Fruit fly (Drosophila melanogaster): Measurements from ENCODE around the gene nmd.

Gene nmd

DNA sequence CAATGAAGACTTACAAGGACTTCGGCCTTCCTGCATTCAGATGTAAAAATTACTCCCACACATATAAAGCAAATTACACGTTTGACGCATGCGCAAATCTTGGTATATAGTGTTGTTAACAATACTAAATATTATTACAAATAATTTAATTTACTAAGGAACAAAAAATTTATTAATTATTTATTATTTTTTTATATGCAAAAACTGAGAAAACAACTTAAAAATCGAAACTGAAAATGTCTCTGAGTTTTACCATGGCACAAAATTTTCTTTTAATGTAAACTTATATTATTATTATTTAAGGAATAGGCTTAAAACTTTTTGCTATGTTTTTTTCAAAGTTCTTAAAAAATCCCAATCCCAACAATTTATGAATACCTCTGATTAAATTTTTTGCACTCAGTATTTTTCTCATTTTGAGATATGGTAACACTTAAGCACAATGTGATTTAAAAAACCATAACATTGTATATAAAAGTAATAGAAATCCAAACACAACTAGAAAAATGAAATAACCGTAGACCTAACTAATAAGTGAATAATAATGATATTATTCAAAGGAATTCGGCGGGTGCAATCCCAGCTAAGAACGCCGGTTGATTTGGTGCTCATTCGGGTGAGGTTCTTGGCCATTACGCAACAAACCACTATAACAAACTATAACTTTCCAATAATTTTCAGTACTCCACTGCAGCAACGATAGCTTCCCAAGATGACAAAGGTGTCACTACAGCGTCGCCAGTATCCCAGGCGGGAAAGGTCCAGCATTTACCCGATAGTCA, 27.5 kb upstream of the nmd start, which contains the start of the genes Schip1 and Cox10 (continued):
- TF ChIP-seq CG13296 (GFP tag; optimal IDR thresholded peaks at IDR 0.05) (no peak), crp (GFP tag; optimal IDR thresholded peaks at IDR 0.05) (no peak), HLH4C (GFP tag; IDR thresholded peaks at IDR 0.05; ENCODE audit: partially characterized antibody) (no peak), hth (optimal IDR thresholded peaks at IDR 0.05) (no peak), MESR4 (GFP tag; optimal IDR thresholded peaks at IDR 0.05) (peak; percentile 68), CG34376 (GFP tag; optimal IDR thresholded peaks at IDR 0.05) (no peak), esg (GFP tag; conservative IDR thresholded peaks at IDR 0.05) (no peak), slou (GFP tag; optimal IDR thresholded peaks at IDR 0.05) (no peak), wdn (GFP tag; IDR thresholded peaks at IDR 0.05) (no peak), Meics (GFP tag; optimal IDR thresholded peaks at IDR 0.05) (no peak), CG8089 (GFP tag; optimal IDR thresholded peaks at IDR 0.05) (no peak), Myb (GFP tag; optimal IDR thresholded peaks at IDR 0.05) (no peak), sim (GFP tag; IDR thresholded peaks at IDR 0.05) (no peak), az2 (GFP tag; optimal IDR thresholded peaks at IDR 0.05) (no peak), zen (tag; optimal IDR thresholded peaks at IDR 0.05) (no peak), phol (tag; optimal IDR thresholded peaks at IDR 0.05) (peak; percentile 20), BEAF-32 (GFP tag; optimal IDR thresholded peaks at IDR 0.05) (no peak), PHDP (tag; optimal IDR thresholded peaks at IDR 0.05) (peak; percentile 43), peb (GFP tag; IDR thresholded peaks at IDR 0.05) (no peak), CG6791 (GFP tag; IDR thresholded peaks at IDR 0.05; ENCODE audit: partially characterized antibody) (no peak), CG12391 (tag; optimal IDR thresholded peaks at IDR 0.05) (peak; percentile 72), nerfin-2 (GFP tag; IDR thresholded peaks at IDR 0.05; ENCODE audit: partially characterized antibody) (no peak), exex (tag; optimal IDR thresholded peaks at IDR 0.05) (no peak), Rfx (GFP tag; IDR thresholded peaks at IDR 0.05) (no peak), CG17361 (GFP tag; IDR thresholded peaks at IDR 0.05) (peak; percentile 26; the same call in 1 of the 3 replicates), CG15601 (tag; optimal IDR thresholded peaks at IDR 0.05) (peak; percentile 23), CG3281 (GFP tag; optimal IDR thresholded peaks at IDR 0.05) (no peak), Ravus (GFP tag; IDR thresholded peaks at IDR 0.05) (no peak), lab (GFP tag; optimal IDR thresholded peaks at IDR 0.05) (no peak), Max (GFP tag; optimal IDR thresholded peaks at IDR 0.05) (no peak), Hmx (GFP tag; optimal IDR thresholded peaks at IDR 0.05) (no peak), btn (GFP tag; optimal IDR thresholded peaks at IDR 0.05) (no peak), CG14860 (GFP tag; IDR thresholded peaks at IDR 0.05; ENCODE audit: partially characterized antibody) (no peak), dm (GFP tag; optimal IDR thresholded peaks at IDR 0.05) (no peak), dati (GFP tag; IDR thresholded peaks at IDR 0.05) (no peak), CG4282 (GFP tag; optimal IDR thresholded peaks at IDR 0.05) (no peak), fru (optimal IDR thresholded peaks at IDR 0.05) (no peak), jing (GFP tag; optimal IDR thresholded peaks at IDR 0.05) (no peak), D19B (GFP tag; optimal IDR thresholded peaks at IDR 0.05) (no peak), Dbx (GFP tag; IDR thresholded peaks at IDR 0.05) (no peak), ttk (GFP tag; IDR thresholded peaks at IDR 0.05) (no peak), ap (GFP tag; IDR thresholded peaks at IDR 0.05) (no peak), Trl (optimal IDR thresholded peaks at IDR 0.05) (no peak), Trl (GFP tag; optimal IDR thresholded peaks at IDR 0.05) (no peak), da (GFP tag; optimal IDR thresholded peaks at IDR 0.05) (no peak), chif (GFP tag; optimal IDR thresholded peaks at IDR 0.05) (no peak), grau (tag; optimal IDR thresholded peaks at IDR 0.05) (no peak), Hr39 (optimal IDR thresholded peaks at IDR 0.05) (no peak), Scr (GFP tag; IDR thresholded peaks at IDR 0.05; ENCODE audit: partially characterized antibody) (no peak), Sox102F (GFP tag; optimal IDR thresholded peaks at IDR 0.05) (no peak), crc (GFP tag; optimal IDR thresholded peaks at IDR 0.05) (no peak)
